Fruit fly (Drosophila melanogaster) whole organism, embryonic: ENCODE measurements around the gene CG14695.
A peak's percentile ranks its signal among the peaks of the same experiment; 100 is the strongest.

Source experiments
- Blimp-1 ChIP-seq: fragments of 200-800 bp; sonication (Bioruptor generic); optimal IDR thresholded peaks from 3 replicates; lab custom pipeline; 2018; ENCODE audit warnings: missing biosample characterization, missing genetic modification characterization, mild to moderate bottlenecking, moderate library complexity, missing genetic modification reagents
- Bteb2 ChIP-seq: fragments of 200-800 bp; sonication (Bioruptor generic); optimal IDR thresholded peaks from 2 replicates; lab custom pipeline; 2016; ENCODE audit warnings: missing biosample characterization, missing genetic modification characterization
- CG11398 ChIP-seq: fragments of 200-800 bp; sonication (Bioruptor generic); optimal IDR thresholded peaks from 2 replicates; lab custom pipeline; 2016; ENCODE audit warnings: missing biosample characterization, missing genetic modification characterization
- CG11456 ChIP-seq: fragments of 200-800 bp; sonication (Bioruptor generic); IDR thresholded peaks from 3 replicates; pipeline ENCODE4 v1.3.6; 2022; ENCODE audit warnings: missing biosample characterization, missing genetic modification characterization
- CG12769 ChIP-seq: fragments of 200-800 bp; sonication (Bioruptor generic); optimal IDR thresholded peaks from 2 replicates; lab custom pipeline; 2019; ENCODE audit warnings: missing biosample characterization, mild to moderate bottlenecking, missing genetic modification characterization, moderate library complexity
- CG14710 ChIP-seq: fragments of 200-800 bp; sonication (Bioruptor generic); optimal IDR thresholded peaks from 3 replicates; lab custom pipeline; 2019; ENCODE audit warnings: missing biosample characterization, mild to moderate bottlenecking, missing genetic modification characterization, moderate library complexity
- CG15514 ChIP-seq: fragments of 200-800 bp; sonication (Bioruptor generic); optimal IDR thresholded peaks from 3 replicates; lab custom pipeline; 2017; ENCODE audit warnings: missing biosample characterization, missing genetic modification characterization, mild to moderate bottlenecking, moderate library complexity, missing genetic modification reagents
- CG18262 ChIP-seq: fragments of 200-800 bp; optimal IDR thresholded peaks from 3 replicates; lab custom pipeline; 2019; ENCODE audit warnings: missing biosample characterization, mild to moderate bottlenecking, missing genetic modification characterization, moderate library complexity
- CG1832 ChIP-seq: fragments of 200-800 bp; sonication (Bioruptor generic); optimal IDR thresholded peaks from 2 replicates; lab custom pipeline; 2017; ENCODE audit warnings: missing biosample characterization, mild to moderate bottlenecking, missing genetic modification characterization, inconsistent platforms
- CG18476 ChIP-seq: fragments of 200-800 bp; sonication (Bioruptor generic); optimal IDR thresholded peaks from 2 replicates; lab custom pipeline; 2016; ENCODE audit warnings: missing biosample characterization, mild to moderate bottlenecking, missing genetic modification characterization
- CG2875 ChIP-seq: fragments of 200-800 bp; sonication (Bioruptor generic); optimal IDR thresholded peaks from 2 replicates; lab custom pipeline; 2017; ENCODE audit warnings: missing biosample characterization, mild to moderate bottlenecking, missing genetic modification characterization, missing genetic modification reagents
- CG31441 ChIP-seq: fragments of 200-800 bp; sonication (Bioruptor generic); IDR thresholded peaks from 2 replicates; pipeline ENCODE4 v1.3.6; 2022; ENCODE audit warnings: missing biosample characterization, missing genetic modification characterization
- CG3163 ChIP-seq: fragments of 200-800 bp; sonication (Bioruptor generic); optimal IDR thresholded peaks from 3 replicates; lab custom pipeline; 2016; ENCODE audit warnings: missing biosample characterization, missing genetic modification characterization
- CG4424 ChIP-seq: fragments of 200-800 bp; sonication (Bioruptor generic); optimal IDR thresholded peaks from 3 replicates; lab custom pipeline; 2016; ENCODE audit warnings: missing biosample characterization, missing genetic modification characterization
- CG4707 ChIP-seq: fragments of 200-800 bp; sonication (Bioruptor generic); optimal IDR thresholded peaks from 2 replicates; lab custom pipeline; 2018; ENCODE audit warnings: missing biosample characterization, mild to moderate bottlenecking, missing genetic modification characterization, moderate library complexity
- CG6689 ChIP-seq: fragments of 200-800 bp; sonication (Bioruptor generic); IDR thresholded peaks from 2 replicates; pipeline ENCODE4 v1.3.6; 2022; ENCODE audit warnings: missing biosample characterization, missing genetic modification characterization
- CG9437 ChIP-seq: fragments of 200-800 bp; sonication (Bioruptor generic); optimal IDR thresholded peaks from 2 replicates; lab custom pipeline; 2018; ENCODE audit warnings: missing biosample characterization, mild to moderate bottlenecking, missing genetic modification characterization
- CG9797 ChIP-seq: fragments of 200-800 bp; sonication (Bioruptor generic); optimal IDR thresholded peaks from 3 replicates; lab custom pipeline; 2018; ENCODE audit warnings: missing biosample characterization, mild to moderate bottlenecking, missing genetic modification characterization
- CG9817 ChIP-seq: fragments of 200-800 bp; sonication (Bioruptor generic); optimal IDR thresholded peaks from 2 replicates; lab custom pipeline; 2018; ENCODE audit warnings: missing biosample characterization, mild to moderate bottlenecking, missing genetic modification characterization, moderate library complexity
- CHES-1-like ChIP-seq: fragments of 200-800 bp; sonication (Bioruptor generic); optimal IDR thresholded peaks from 2 replicates; lab custom pipeline; 2016; ENCODE audit warnings: missing biosample characterization, missing genetic modification characterization
- CrebB ChIP-seq: fragments of 200-800 bp; sonication (Bioruptor generic); optimal IDR thresholded peaks from 3 replicates; lab custom pipeline; 2018; ENCODE audit warnings: missing biosample characterization, mild to moderate bottlenecking, missing genetic modification characterization
- Gug ChIP-seq: fragments of 200-800 bp; sonication (Bioruptor generic); IDR thresholded peaks from 4 replicates; pipeline ENCODE4 v1.3.6; 2022; ENCODE audit warnings: missing biosample characterization, missing genetic modification characterization
- HHEX ChIP-seq: fragments of 200-800 bp; sonication (Bioruptor generic); optimal IDR thresholded peaks from 3 replicates; lab custom pipeline; 2017; ENCODE audit warnings: missing biosample characterization, mild to moderate bottlenecking, missing genetic modification characterization, missing genetic modification reagents
- Hmr ChIP-seq: fragments of 200-800 bp; sonication (Bioruptor generic); optimal IDR thresholded peaks from 3 replicates; lab custom pipeline; 2017; ENCODE audit warnings: mild to moderate bottlenecking, missing biosample characterization, missing genetic modification reagents, missing genetic modification characterization
- Lhr ChIP-seq: fragments of 200-800 bp; sonication (Bioruptor generic); optimal IDR thresholded peaks from 3 replicates; lab custom pipeline; 2017; ENCODE audit warnings: mild to moderate bottlenecking, missing biosample characterization, missing genetic modification reagents, missing genetic modification characterization
- MESR4 ChIP-seq: fragments of 200-800 bp; sonication (Bioruptor generic); optimal IDR thresholded peaks from 2 replicates; lab custom pipeline; 2018; ENCODE audit warnings: missing biosample characterization, mild to moderate bottlenecking, missing genetic modification characterization, moderate library complexity
- Oaz ChIP-seq: fragments of 200-800 bp; sonication (Bioruptor generic); IDR thresholded peaks from 2 replicates; pipeline ENCODE4 v1.3.6; 2022; ENCODE audit warnings: missing biosample characterization, missing genetic modification characterization
- Opbp ChIP-seq: fragments of 200-800 bp; sonication (Bioruptor generic); IDR thresholded peaks from 3 replicates; pipeline ENCODE4 v1.3.6; 2022; ENCODE audit warnings: missing biosample characterization, missing genetic modification characterization; ENCODE audit not compliant: partially characterized antibody
- Side ChIP-seq: fragments of 200-800 bp; sonication (Bioruptor generic); optimal IDR thresholded peaks from 2 replicates; lab custom pipeline; 2016; ENCODE audit warnings: missing biosample characterization, missing genetic modification characterization
- Six4 ChIP-seq: fragments of 200-800 bp; sonication (Bioruptor generic); optimal IDR thresholded peaks from 2 replicates; lab custom pipeline; 2016; ENCODE audit warnings: missing biosample characterization, missing genetic modification characterization
- Spps ChIP-seq: fragments of 200-800 bp; sonication (Bioruptor generic); optimal IDR thresholded peaks from 2 replicates; lab custom pipeline; 2018; ENCODE audit warnings: missing biosample characterization, mild to moderate bottlenecking, missing genetic modification characterization
- Xbp1 ChIP-seq: fragments of 200-800 bp; sonication (Bioruptor generic); optimal IDR thresholded peaks from 3 replicates; lab custom pipeline; 2016; ENCODE audit warnings: missing biosample characterization, mild to moderate bottlenecking, missing genetic modification characterization
- ab ChIP-seq: fragments of 200-800 bp; sonication (Bioruptor generic); optimal IDR thresholded peaks from 2 replicates; lab custom pipeline; 2016; ENCODE audit warnings: missing biosample characterization, missing genetic modification characterization
- amos ChIP-seq: fragments of 200-800 bp; sonication (Bioruptor generic); IDR thresholded peaks from 2 replicates; pipeline ENCODE4 v1.3.6; 2022; ENCODE audit warnings: missing biosample characterization, missing genetic modification characterization; ENCODE audit not compliant: partially characterized antibody
- az2 ChIP-seq: fragments of 200-800 bp; sonication (Bioruptor generic); optimal IDR thresholded peaks from 3 replicates; lab custom pipeline; 2016; ENCODE audit warnings: missing biosample characterization, missing genetic modification characterization
- cas ChIP-seq: fragments of 200-800 bp; sonication (Bioruptor generic); IDR thresholded peaks from 2 replicates; pipeline ENCODE4 v1.3.6; 2022; ENCODE audit warnings: missing biosample characterization, missing genetic modification characterization
- caup ChIP-seq: fragments of 200-800 bp; sonication (Bioruptor generic); optimal IDR thresholded peaks from 3 replicates; lab custom pipeline; 2017; ENCODE audit warnings: missing biosample characterization, mild to moderate bottlenecking, missing genetic modification characterization, moderate library complexity; ENCODE audit not compliant: severe bottlenecking
- cg ChIP-seq: fragments of 200-800 bp; sonication (Bioruptor generic); optimal IDR thresholded peaks from 3 replicates; lab custom pipeline; 2019; ENCODE audit warnings: missing biosample characterization, mild to moderate bottlenecking, missing genetic modification characterization, moderate library complexity
- da ChIP-seq: fragments of 200-800 bp; sonication (Bioruptor generic); optimal IDR thresholded peaks from 2 replicates; lab custom pipeline; 2016; ENCODE audit warnings: missing biosample characterization, missing genetic modification characterization
- gem ChIP-seq: fragments of 200-800 bp; sonication (Bioruptor generic); optimal IDR thresholded peaks from 2 replicates; lab custom pipeline; 2019; ENCODE audit warnings: missing biosample characterization, mild to moderate bottlenecking, missing genetic modification characterization, moderate library complexity
- gfzf ChIP-seq: fragments of 200-800 bp; sonication (Bioruptor generic); optimal IDR thresholded peaks from 2 replicates; lab custom pipeline; 2016; ENCODE audit warnings: missing biosample characterization, mild to moderate bottlenecking, missing genetic modification characterization, moderate library complexity
- gsb ChIP-seq: fragments of 200-800 bp; sonication (Bioruptor generic); IDR thresholded peaks from 2 replicates; pipeline ENCODE4 v1.3.6; 2022; ENCODE audit warnings: missing biosample characterization, missing genetic modification characterization
- hth ChIP-seq: fragments of >200 bp; optimal IDR thresholded peaks from 2 replicates; lab custom pipeline; 2017; ENCODE audit warnings: inconsistent platforms
- klu ChIP-seq: fragments of 200-800 bp; sonication (Bioruptor generic); IDR thresholded peaks from 2 replicates; pipeline ENCODE4 v1.3.6; 2022; ENCODE audit warnings: missing biosample characterization, missing genetic modification characterization
- knrl ChIP-seq: fragments of 200-800 bp; sonication (Bioruptor generic); IDR thresholded peaks from 3 replicates; pipeline ENCODE4 v1.3.6; 2022; ENCODE audit warnings: missing biosample characterization, missing genetic modification characterization; ENCODE audit not compliant: partially characterized antibody
- nerfin-2 ChIP-seq: fragments of 200-800 bp; sonication (Bioruptor generic); IDR thresholded peaks from 2 replicates; pipeline ENCODE4 v1.3.6; 2022; ENCODE audit warnings: missing biosample characterization, missing genetic modification characterization; ENCODE audit not compliant: partially characterized antibody
- peb ChIP-seq: fragments of 200-800 bp; sonication (Bioruptor generic); IDR thresholded peaks from 2 replicates; pipeline ENCODE4 v1.3.6; 2022; ENCODE audit warnings: missing biosample characterization, missing genetic modification characterization
- ranshi ChIP-seq: fragments of 200-800 bp; sonication (Bioruptor generic); IDR thresholded peaks from 2 replicates; pipeline ENCODE4 v1.3.6; 2022; ENCODE audit warnings: missing biosample characterization, missing genetic modification characterization
- slou ChIP-seq: fragments of 200-800 bp; sonication (Bioruptor generic); optimal IDR thresholded peaks from 3 replicates; lab custom pipeline; 2016; ENCODE audit warnings: missing biosample characterization, missing genetic modification characterization
- z ChIP-seq: fragments of 200-800 bp; sonication (Bioruptor generic); IDR thresholded peaks from 3 replicates; pipeline ENCODE4 v1.3.6; 2022; ENCODE audit warnings: missing biosample characterization, missing genetic modification characterization

Gene CG14695

DNA sequence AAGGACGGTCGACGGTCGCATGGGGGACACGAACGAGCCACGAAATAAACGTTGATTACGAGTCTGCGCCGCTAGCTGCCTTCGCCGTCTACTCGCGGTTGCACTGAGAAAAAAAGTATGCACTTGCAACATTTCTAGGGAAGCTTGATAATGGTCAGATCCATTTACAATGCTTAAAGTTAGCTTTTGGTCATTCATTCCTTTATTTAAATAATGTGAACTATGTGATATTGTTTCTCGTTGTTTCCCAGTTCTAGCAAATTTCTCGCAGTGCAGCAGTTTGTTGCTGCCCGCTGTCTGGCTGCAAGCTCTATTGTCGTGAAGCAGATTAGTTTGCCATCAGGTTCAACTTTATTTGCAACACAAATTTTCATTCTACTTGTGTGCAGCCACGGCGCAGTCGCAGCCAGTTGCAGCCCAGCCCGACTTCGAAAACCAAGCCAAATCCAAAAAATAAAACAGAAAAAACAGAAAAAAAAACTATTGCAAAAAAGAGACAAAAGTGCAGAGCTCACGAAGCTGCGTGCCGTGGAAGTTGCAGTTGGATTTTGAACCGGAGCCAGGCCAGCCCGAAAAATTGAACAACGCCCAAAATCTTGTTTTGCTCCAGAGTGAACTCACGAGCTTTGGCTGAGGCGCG lies 46.5 kb downstream of the CG14695 start (continued):
- no peak for TF ChIP-seq CG2875 (GFP tag; lab: Kevin White, UChicago)
- no peak for TF ChIP-seq Bteb2 (GFP tag; lab: Kevin White, UChicago)
- TF ChIP-seq CG6689 = peak; percentile 32; the same call in 1 of the 2 replicates
- TF ChIP-seq CG9797 = no peak
- no peak for TF ChIP-seq slou (GFP tag; lab: Kevin White, UChicago)
- TF ChIP-seq CG14710 (tag; lab: Kevin White, UChicago) = no peak
- no peak for TF ChIP-seq CG12769
- TF ChIP-seq CG15514 (GFP tag; lab: Kevin White, UChicago) = no peak
- no peak for TF ChIP-seq cg
- TF ChIP-seq gsb (GFP tag; lab: Robert Waterston, UW) = no peak
- TF ChIP-seq CG3163 (GFP tag; lab: Kevin White, UChicago) = no peak
- TF ChIP-seq Gug (GFP tag; lab: Robert Waterston, UW) = no peak
- no peak for TF ChIP-seq CG4707
- TF ChIP-seq klu (GFP tag; lab: Robert Waterston, UW) = no peak
- TF ChIP-seq ab (GFP tag; lab: Kevin White, UChicago) = no peak
- no peak for TF ChIP-seq CrebB (tag; lab: Kevin White, UChicago)
- TF ChIP-seq amos = no peak
- TF ChIP-seq CG9817 = no peak
- peak; percentile 42; the same call in 1 of the 2 replicates for TF ChIP-seq CG31441 (GFP tag; lab: Robert Waterston, UW)
- no peak for TF ChIP-seq CG11398 (GFP tag; lab: Kevin White, UChicago)
- no peak for TF ChIP-seq Spps (tag; lab: Kevin White, UChicago)
- no peak for TF ChIP-seq peb (GFP tag; lab: Robert Waterston, UW)
- TF ChIP-seq CG11456 = no peak
- TF ChIP-seq CG18476 (GFP tag; lab: Kevin White, UChicago) = no peak
- TF ChIP-seq gem (tag; lab: Kevin White, UChicago) = no peak
- no peak for TF ChIP-seq caup (GFP tag; lab: Kevin White, UChicago)
- TF ChIP-seq CHES-1-like (GFP tag; lab: Kevin White, UChicago) = no peak
- no peak for TF ChIP-seq CG9437
- TF ChIP-seq Opbp (GFP tag; lab: Robert Waterston, UW) = no peak
- no peak for TF ChIP-seq Six4
- TF ChIP-seq hth (lab: Kevin White, UChicago) = no peak
- no peak for TF ChIP-seq Xbp1 (GFP tag; lab: Kevin White, UChicago)
- TF ChIP-seq Lhr = no peak
- TF ChIP-seq da = no peak
- TF ChIP-seq az2 (GFP tag; lab: Kevin White, UChicago) = no peak
- no peak for TF ChIP-seq MESR4
- TF ChIP-seq HHEX = no peak
- no peak for TF ChIP-seq CG1832
- no peak for TF ChIP-seq Side
- no peak for TF ChIP-seq Oaz
- no peak; the same call in 1 of the 2 replicates for TF ChIP-seq ranshi (GFP tag; lab: Robert Waterston, UW)
- TF ChIP-seq nerfin-2 (GFP tag; lab: Robert Waterston, UW) = no peak
- no peak for TF ChIP-seq knrl (GFP tag; lab: Robert Waterston, UW)
- no peak for TF ChIP-seq cas (GFP tag; lab: Robert Waterston, UW)
- peak; percentile 32 for TF ChIP-seq CG4424 (GFP tag; lab: Kevin White, UChicago)
- no peak for TF ChIP-seq z (GFP tag; lab: Robert Waterston, UW)
- TF ChIP-seq gfzf (GFP tag; lab: Kevin White, UChicago) = no peak
- TF ChIP-seq Hmr (GFP tag; lab: Kevin White, UChicago) = no peak
- peak; percentile 17 for TF ChIP-seq Blimp-1 (GFP tag; lab: Kevin White, UChicago)
- peak; percentile 11 for TF ChIP-seq CG18262
